Worm (Caenorhabditis elegans) whole organism, mixed stage, embryonic: ENCODE data around the gene ztf-7.

Experiments used
- blmp-1 ChIP-seq: fragments of 150-350 bp; optimal IDR thresholded peaks from 2 replicates; lab custom pipeline; 2014; ENCODE audit warnings: missing biosample characterization, missing genetic modification characterization
- ceh-83 ChIP-seq: fragments of 200-800 bp; sonication (Bioruptor generic); optimal IDR thresholded peaks from 2 replicates; lab custom pipeline; 2018; ENCODE audit warnings: mild to moderate bottlenecking, missing genetic modification characterization, missing compliant biosample characterization
- elt-3 ChIP-seq: fragments of 150-350 bp; optimal IDR thresholded peaks from 2 replicates; lab custom pipeline; 2014; ENCODE audit warnings: missing biosample characterization, missing genetic modification characterization
- ham-2 ChIP-seq: fragments of 200-800 bp; sonication (Bioruptor generic); optimal IDR thresholded peaks from 2 replicates; lab custom pipeline; 2018; ENCODE audit warnings: mild to moderate bottlenecking, missing genetic modification characterization, missing compliant biosample characterization
- lin-13 ChIP-seq: fragments of 150-350 bp; optimal IDR thresholded peaks from 2 replicates; lab custom pipeline; 2014; ENCODE audit warnings: missing biosample characterization, missing genetic modification characterization
- lsy-2 ChIP-seq: fragments of 150-350 bp; optimal IDR thresholded peaks from 2 replicates; lab custom pipeline; 2014; ENCODE audit warnings: missing biosample characterization, missing genetic modification characterization
- mep-1 ChIP-seq: fragments of 150-350 bp; optimal IDR thresholded peaks from 2 replicates; lab custom pipeline; 2017; ENCODE audit warnings: missing biosample characterization, missing genetic modification reagents, missing genetic modification characterization, inconsistent platforms
- mls-2 ChIP-seq: sonication (generic microtip); optimal IDR thresholded peaks from 2 replicates; lab custom pipeline; 2016; ENCODE audit warnings: mild to moderate bottlenecking, missing genetic modification characterization, moderate library complexity, missing compliant biosample characterization
- nhr-12 ChIP-seq: fragments of 150-350 bp; optimal IDR thresholded peaks from 2 replicates; lab custom pipeline; 2014; ENCODE audit warnings: missing biosample characterization, missing genetic modification characterization
- pha-4 ChIP-seq: fragments of 150-350 bp; optimal IDR thresholded peaks from 2 replicates; lab custom pipeline; 2018; ENCODE audit warnings: missing biosample characterization, missing genetic modification reagents, missing genetic modification characterization
- tbx-8 ChIP-seq: fragments of 200-800 bp; sonication (Bioruptor generic); optimal IDR thresholded peaks from 2 replicates; lab custom pipeline; 2018; ENCODE audit warnings: mild to moderate bottlenecking, missing genetic modification characterization, moderate library complexity, missing compliant biosample characterization
- unc-62 ChIP-seq: fragments of 150-350 bp; optimal IDR thresholded peaks from 2 replicates; lab custom pipeline; 2014; ENCODE audit warnings: missing biosample characterization, missing genetic modification reagents, missing genetic modification characterization
- zip-8 ChIP-seq: fragments of 150-350 bp; optimal IDR thresholded peaks from 2 replicates; lab custom pipeline; 2014; ENCODE audit warnings: missing biosample characterization, missing genetic modification characterization
- ztf-11 ChIP-seq: fragments of 150-350 bp; optimal IDR thresholded peaks from 2 replicates; lab custom pipeline; 2014; ENCODE audit warnings: missing biosample characterization, missing genetic modification characterization

DNA sequence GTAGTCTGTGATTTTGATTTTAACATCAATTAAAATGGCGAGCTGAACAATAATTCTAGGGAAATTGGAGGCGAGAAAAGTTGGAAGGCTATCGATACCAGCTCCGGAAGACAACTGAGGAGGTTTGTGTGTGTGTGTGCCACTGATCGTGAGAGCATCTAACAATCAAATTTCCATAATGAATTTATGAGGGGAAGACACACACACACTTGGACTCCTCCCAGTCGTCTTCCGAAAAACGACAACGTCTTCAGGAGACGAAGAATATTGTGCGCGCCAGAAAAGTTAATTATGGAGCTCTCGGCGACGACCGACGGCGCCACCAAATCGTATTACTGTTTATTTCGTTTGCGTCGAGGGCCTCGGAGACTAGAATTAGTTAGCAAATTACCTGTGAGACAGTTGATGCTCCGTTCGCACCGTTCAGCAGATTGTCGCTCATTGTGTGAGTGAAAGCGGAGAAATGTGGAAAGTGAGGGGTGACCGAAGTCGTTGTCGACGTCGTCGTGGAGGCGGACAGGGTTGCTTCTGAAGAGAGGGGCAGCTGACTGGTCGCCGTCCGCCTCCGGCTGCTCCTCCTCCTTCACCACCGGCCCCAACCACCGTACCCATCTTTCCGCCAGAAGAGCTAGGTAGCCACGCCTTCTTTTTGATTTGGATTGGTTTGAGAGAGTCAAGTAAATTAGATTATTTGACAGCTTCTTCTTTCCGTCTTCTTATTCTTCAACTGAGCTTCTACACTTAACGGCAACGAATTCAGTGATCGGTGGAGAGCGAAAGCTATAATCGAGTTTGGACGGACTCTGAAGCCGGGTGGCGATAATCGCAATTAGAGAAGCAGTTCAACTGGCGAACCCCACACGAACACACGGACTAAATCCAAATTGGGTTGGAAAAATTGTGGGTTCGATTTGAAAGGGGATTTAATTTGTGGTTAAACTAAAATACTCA, 20.4 kb downstream of the ztf-7 start, which contains the start of gene unc-42:
- TF ChIP-seq unc-62 (GFP tag; lab: Kevin White, UChicago) (no peak), lin-13 (tag; lab: Kevin White, UChicago) (no peak), ham-2 (GFP tag; lab: Kevin White, UChicago) (no peak), pha-4 (tag; lab: Kevin White, UChicago) (no peak), elt-3 (tag; lab: Kevin White, UChicago) (no peak), mep-1 (tag; lab: Kevin White, UChicago) (no peak), nhr-12 (tag; lab: Kevin White, UChicago) (no peak), ceh-83 (GFP tag; lab: Kevin White, UChicago) (no peak), lsy-2 (no peak), blmp-1 (tag; lab: Kevin White, UChicago) (no peak), ztf-11 (tag; lab: Kevin White, UChicago) (no peak), tbx-8 (GFP tag; lab: Kevin White, UChicago) (no peak), zip-8 (tag; lab: Kevin White, UChicago) (no peak), mls-2 (tag; lab: Kevin White, UChicago) (no peak)
